Fruit fly (Drosophila melanogaster): ENCODE data around the gene CG31342.

Gene CG31342

dm6 chr3R:12981334-12982166, 4.3 kb upstream of the CG31342 start (continued):
- no peak for TF ChIP-seq CG10431 (GFP tag; optimal IDR thresholded peaks at IDR 0.05)
- TF ChIP-seq sc (optimal IDR thresholded peaks at IDR 0.05), result no peak
- TF ChIP-seq sc (GFP tag; optimal IDR thresholded peaks at IDR 0.05), result no peak
- no peak for TF ChIP-seq Dp (GFP tag; optimal IDR thresholded peaks at IDR 0.05)
- TF ChIP-seq sd (tag; optimal IDR thresholded peaks at IDR 0.05), result peak; percentile 3
- no peak for TF ChIP-seq hbn (GFP tag; IDR thresholded peaks at IDR 0.05; ENCODE audit: partially characterized antibody)
- no peak for TF ChIP-seq CG13287 (GFP tag; IDR thresholded peaks at IDR 0.05; ENCODE audit: partially characterized antibody)
- TF ChIP-seq CG34422 (GFP tag; IDR thresholded peaks at IDR 0.05), result 0 out of 3 replicates have a peak, but pooled peaks have one; percentile 6
- TF ChIP-seq da (GFP tag; optimal IDR thresholded peaks at IDR 0.05), result peak; percentile 18
- no peak for TF ChIP-seq twi (tag; optimal IDR thresholded peaks at IDR 0.05)
- peak; percentile 70 for TF ChIP-seq CG15011 (GFP tag; optimal IDR thresholded peaks at IDR 0.05)
- TF ChIP-seq bowl (GFP tag; IDR thresholded peaks at IDR 0.05), result no peak
- TF ChIP-seq CG31365 (tag; optimal IDR thresholded peaks at IDR 0.05), result no peak
- peak; percentile 54 for TF ChIP-seq CG17385 (GFP tag; optimal IDR thresholded peaks at IDR 0.05)
- peak; percentile 60 for TF ChIP-seq CG15696 (tag; optimal IDR thresholded peaks at IDR 0.05)
- no peak for TF ChIP-seq dan (GFP tag; IDR thresholded peaks at IDR 0.05)
- TF ChIP-seq CG4707 (GFP tag; optimal IDR thresholded peaks at IDR 0.05), result no peak
- no peak for TF ChIP-seq Lhr (GFP tag; optimal IDR thresholded peaks at IDR 0.05)
- peak; percentile 42; the same call in 1 of the 2 replicates for TF ChIP-seq Awh (GFP tag; IDR thresholded peaks at IDR 0.05)
- TF ChIP-seq pita (GFP tag; optimal IDR thresholded peaks at IDR 0.05), result no peak
- TF ChIP-seq H15 (GFP tag; IDR thresholded peaks at IDR 0.05), result no peak
- TF ChIP-seq az2 (GFP tag; optimal IDR thresholded peaks at IDR 0.05), result peak; percentile 64
- TF ChIP-seq sim (GFP tag; IDR thresholded peaks at IDR 0.05), result peak; percentile 53
- peak; percentile 50 for TF ChIP-seq Jarid2 (GFP tag; optimal IDR thresholded peaks at IDR 0.05)
- TF ChIP-seq CG17912 (GFP tag; optimal IDR thresholded peaks at IDR 0.05), result no peak
- TF ChIP-seq Hr39 (optimal IDR thresholded peaks at IDR 0.05), result no peak
- peak; percentile 60 for TF ChIP-seq CG13775 (GFP tag; optimal IDR thresholded peaks at IDR 0.05)
- TF ChIP-seq gcm2 (GFP tag; optimal IDR thresholded peaks at IDR 0.05), result peak; percentile 11
- peak; percentile 74 for TF ChIP-seq CG9727 (GFP tag; optimal IDR thresholded peaks at IDR 0.05)
- TF ChIP-seq repo (GFP tag; optimal IDR thresholded peaks at IDR 0.05), result peak; percentile 13
- TF ChIP-seq ranshi (GFP tag; IDR thresholded peaks at IDR 0.05), result peak; percentile 41; the same call in 1 of the 2 replicates
- TF ChIP-seq cg (GFP tag; optimal IDR thresholded peaks at IDR 0.05), result no peak
- TF ChIP-seq HmgD (GFP tag; optimal IDR thresholded peaks at IDR 0.05), result no peak
- TF ChIP-seq sens-2 (GFP tag; IDR thresholded peaks at IDR 0.05), result no peak
- TF ChIP-seq MBD-R2 (GFP tag; IDR thresholded peaks at IDR 0.05), result no peak; the same call in 1 of the 2 replicates
- TF ChIP-seq mirr (GFP tag; optimal IDR thresholded peaks at IDR 0.05), result no peak
- TF ChIP-seq HLH4C (GFP tag; IDR thresholded peaks at IDR 0.05; ENCODE audit: partially characterized antibody), result no peak
- TF ChIP-seq ap (GFP tag; IDR thresholded peaks at IDR 0.05), result no peak
- peak; percentile 27 for TF ChIP-seq CG9817 (tag; optimal IDR thresholded peaks at IDR 0.05)
- no peak for TF ChIP-seq her (GFP tag; optimal IDR thresholded peaks at IDR 0.05)
- peak; percentile 30; the same call in 1 of the 2 replicates for TF ChIP-seq dimm (GFP tag; IDR thresholded peaks at IDR 0.05)
- TF ChIP-seq CG6689 (GFP tag; IDR thresholded peaks at IDR 0.05), result peak; percentile 64; the same call in 1 of the 2 replicates
- TF ChIP-seq ewg (GFP tag; optimal IDR thresholded peaks at IDR 0.05), result peak; percentile 43
- TF ChIP-seq CG11247 (GFP tag; IDR thresholded peaks at IDR 0.05), result no peak
- peak; percentile 77 for TF ChIP-seq Meics (GFP tag; optimal IDR thresholded peaks at IDR 0.05)
- TF ChIP-seq sna (GFP tag; IDR thresholded peaks at IDR 0.05; ENCODE audit: partially characterized antibody), result no peak
- no peak for TF ChIP-seq cas (GFP tag; IDR thresholded peaks at IDR 0.05)
- no peak for TF ChIP-seq zfh2 (GFP tag; optimal IDR thresholded peaks at IDR 0.05)
- no peak for TF ChIP-seq tup (GFP tag; optimal IDR thresholded peaks at IDR 0.05)
- TF ChIP-seq CG11085 (GFP tag; IDR thresholded peaks at IDR 0.05), result no peak
